Worm (Caenorhabditis elegans) whole organism, L4 larva: ENCODE data around the gene dhs-19.

Experiments
- F10B5.3 ChIP-seq: sonication (generic microtip); optimal IDR thresholded peaks from 2 replicates; lab custom pipeline; 2016; ENCODE audit warnings: mild to moderate bottlenecking, missing genetic modification characterization, missing compliant biosample characterization
- F37D6.2 ChIP-seq: sonication (generic microtip); optimal IDR thresholded peaks from 2 replicates; lab custom pipeline; 2016; ENCODE audit warnings: mild to moderate bottlenecking, missing genetic modification characterization, missing compliant biosample characterization
- T26A8.4 ChIP-seq: fragments of 200-800 bp; sonication (Bioruptor generic); IDR thresholded peaks from 2 replicates; pipeline ENCODE4 v1.3.6; 2022; ENCODE audit warnings: missing genetic modification characterization, missing compliant biosample characterization
- Y48G9A.11 ChIP-seq: fragments of 200-800 bp; sonication (Bioruptor generic); IDR thresholded peaks from 2 replicates; pipeline ENCODE4 v1.3.6; 2022; ENCODE audit warnings: missing genetic modification reagents, missing genetic modification characterization, missing compliant biosample characterization
- aha-1 ChIP-seq: fragments of 150-350 bp; peaks from one replicate; lab custom pipeline; 2014; ENCODE audit warnings: missing biosample characterization, missing genetic modification characterization
- ceh-20 ChIP-seq: fragments of 200-800 bp; sonication (Bioruptor generic); IDR thresholded peaks from 2 replicates; pipeline ENCODE4 v1.3.6; 2022; ENCODE audit warnings: missing genetic modification reagents, missing genetic modification characterization, missing compliant biosample characterization
- ceh-44 ChIP-seq: fragments of 200-800 bp; sonication (Bioruptor generic); IDR thresholded peaks from 2 replicates; pipeline ENCODE4 v1.3.6; 2022; ENCODE audit warnings: missing genetic modification reagents, missing genetic modification characterization, missing compliant biosample characterization
- ceh-62 ChIP-seq: sonication (generic microtip); optimal IDR thresholded peaks from 2 replicates; lab custom pipeline; 2017; ENCODE audit warnings: missing biosample characterization, missing genetic modification characterization
- cey-2 ChIP-seq: sonication (generic microtip); optimal IDR thresholded peaks from 3 replicates; lab custom pipeline; 2017; ENCODE audit warnings: missing genetic modification characterization, mild to moderate bottlenecking, missing compliant biosample characterization, antibody characterized with exemption, borderline replicate concordance; ENCODE audit not compliant: insufficient read depth
- ctbp-1 ChIP-seq: fragments of 200-800 bp; sonication (Bioruptor generic); IDR thresholded peaks from 2 replicates; pipeline ENCODE4 v1.3.6; 2022; ENCODE audit warnings: missing genetic modification reagents, missing genetic modification characterization, missing compliant biosample characterization
- daf-19 ChIP-seq: fragments of 200-800 bp; sonication (Bioruptor generic); conservative IDR thresholded peaks from 2 replicates; pipeline ENCODE4 v1.3.6; 2022; ENCODE audit warnings: missing genetic modification characterization, missing compliant biosample characterization
- daf-8 ChIP-seq: fragments of 200-800 bp; sonication (Bioruptor generic); IDR thresholded peaks from 2 replicates; pipeline ENCODE4 v1.3.6; 2022; ENCODE audit warnings: missing genetic modification characterization, missing compliant biosample characterization
- dmd-6 ChIP-seq: fragments of 200-800 bp; sonication (Bioruptor generic); IDR thresholded peaks from 2 replicates; pipeline ENCODE4 v1.3.6; 2022; ENCODE audit warnings: missing genetic modification reagents, missing genetic modification characterization, missing compliant biosample characterization
- dmd-9 ChIP-seq: fragments of 200-800 bp; sonication (Bioruptor generic); IDR thresholded peaks from 2 replicates; pipeline ENCODE4 v1.3.6; 2022; ENCODE audit warnings: missing genetic modification reagents, missing genetic modification characterization, missing compliant biosample characterization
- fos-1 ChIP-seq: fragments of 150-350 bp; optimal IDR thresholded peaks from 2 replicates; lab custom pipeline; 2014; ENCODE audit warnings: missing biosample characterization, missing genetic modification characterization
- hlh-11 ChIP-seq: fragments of 200-800 bp; sonication (Bioruptor generic); optimal IDR thresholded peaks from 2 replicates; lab custom pipeline; 2018; ENCODE audit warnings: mild to moderate bottlenecking, missing genetic modification characterization, missing compliant biosample characterization
- hlh-30 ChIP-seq: sonication (generic microtip); optimal IDR thresholded peaks from 2 replicates; lab custom pipeline; 2017; ENCODE audit warnings: antibody characterized with exemption, mild to moderate bottlenecking, missing genetic modification characterization, missing compliant biosample characterization; ENCODE audit not compliant: insufficient read depth
- hmg-1.1 ChIP-seq: fragments of 200-800 bp; sonication (Bioruptor generic); IDR thresholded peaks from 2 replicates; pipeline ENCODE4 v1.3.6; 2022; ENCODE audit warnings: missing genetic modification reagents, missing genetic modification characterization, missing compliant biosample characterization
- jun-1 ChIP-seq: fragments of 150-350 bp; optimal IDR thresholded peaks from 2 replicates; lab custom pipeline; 2014; ENCODE audit warnings: missing biosample characterization, missing genetic modification reagents, missing genetic modification characterization
- lin-1 ChIP-seq: fragments of 200-800 bp; sonication (Bioruptor generic); IDR thresholded peaks from 2 replicates; pipeline ENCODE4 v1.3.6; 2022; ENCODE audit warnings: missing genetic modification reagents, missing genetic modification characterization, missing compliant biosample characterization
- lin-13 ChIP-seq: fragments of 150-350 bp; optimal IDR thresholded peaks from 2 replicates; lab custom pipeline; 2014; ENCODE audit warnings: missing biosample characterization, missing genetic modification reagents, missing genetic modification characterization
- lin-29 ChIP-seq: fragments of 200-800 bp; sonication (Bioruptor generic); IDR thresholded peaks from 2 replicates; pipeline ENCODE4 v1.3.6; 2022; ENCODE audit warnings: missing genetic modification reagents, missing genetic modification characterization, missing compliant biosample characterization
- lin-38 ChIP-seq: fragments of 200-800 bp; sonication (Bioruptor generic); IDR thresholded peaks from 2 replicates; pipeline ENCODE4 v1.3.6; 2022; ENCODE audit warnings: missing genetic modification reagents, missing genetic modification characterization, missing compliant biosample characterization
- lsy-2 ChIP-seq, 2 experiments: fragments of 150-350 bp in 1 of 2; sonication (generic microtip) in 1 of 2; optimal IDR thresholded peaks; 2 replicates each; lab custom pipeline; 2014 to 2017; ENCODE audit warnings: missing biosample characterization in 2 of 2, missing genetic modification characterization in 2 of 2
- mdl-1 ChIP-seq, 2 experiments: fragments of 150-350 bp in 1 of 2; sonication (generic microtip) in 1 of 2; optimal IDR thresholded peaks; 2 replicates each; lab custom pipeline; 2014 to 2017; ENCODE audit warnings: missing biosample characterization in 2 of 2, missing genetic modification characterization in 2 of 2
- mep-1 ChIP-seq: fragments of 150-350 bp; sonication (generic microtip); optimal IDR thresholded peaks from 3 replicates; lab custom pipeline; 2014; ENCODE audit warnings: missing biosample characterization, missing genetic modification characterization
- mes-2 ChIP-seq: sonication (generic microtip); optimal IDR thresholded peaks from 2 replicates; lab custom pipeline; 2016; ENCODE audit warnings: missing genotype, mild to moderate bottlenecking, missing genetic modification characterization, missing compliant biosample characterization; ENCODE audit not compliant: poor library complexity, severe bottlenecking
- nhr-102 ChIP-seq: sonication (generic microtip); optimal IDR thresholded peaks from 2 replicates; lab custom pipeline; 2016; ENCODE audit warnings: mild to moderate bottlenecking, missing genetic modification characterization, moderate library complexity, missing compliant biosample characterization
- nhr-25 ChIP-seq: sonication (generic microtip); optimal IDR thresholded peaks from 2 replicates; lab custom pipeline; 2017; ENCODE audit warnings: missing genetic modification characterization, mild to moderate bottlenecking, missing compliant biosample characterization, antibody characterized with exemption, moderate library complexity, borderline replicate concordance; ENCODE audit not compliant: insufficient read depth
- nhr-28 ChIP-seq: fragments of 150-350 bp; optimal IDR thresholded peaks from 2 replicates; lab custom pipeline; 2014; ENCODE audit warnings: missing biosample characterization, missing genetic modification characterization
- nhr-42 ChIP-seq: fragments of 200-800 bp; sonication (Bioruptor generic); IDR thresholded peaks from 2 replicates; pipeline ENCODE4 v1.3.6; 2022; ENCODE audit warnings: missing genetic modification characterization, missing compliant biosample characterization
- pha-4 ChIP-seq, 2 experiments: fragments of 150-350 bp in 1 of 2; fragments of 200-800 bp in 1 of 2; sonication (Bioruptor generic) in 1 of 2; IDR thresholded peaks in 1 of 2; optimal IDR thresholded peaks in 1 of 2; 2 replicates each; pipeline versions ENCODE4 v1.3.6 to Lab custom; 2014 to 2022; ENCODE audit warnings: missing genetic modification characterization in 2 of 2, missing genetic modification reagents in 2 of 2, missing biosample characterization in 1 of 2, missing compliant biosample characterization in 1 of 2
- pqm-1 ChIP-seq: sonication (generic microtip); optimal IDR thresholded peaks from 2 replicates; lab custom pipeline; 2017; ENCODE audit warnings: missing biosample characterization, missing genetic modification characterization
- rbr-2 ChIP-seq: sonication (generic microtip); optimal IDR thresholded peaks from 2 replicates; lab custom pipeline; 2016; ENCODE audit warnings: missing genotype, missing genetic modification characterization, missing compliant biosample characterization
- skn-1 ChIP-seq: fragments of 150-350 bp; optimal IDR thresholded peaks from 2 replicates; lab custom pipeline; 2014; ENCODE audit warnings: missing biosample characterization, missing genetic modification characterization
- spr-1 ChIP-seq: sonication (generic microtip); optimal IDR thresholded peaks from 2 replicates; lab custom pipeline; 2016; ENCODE audit warnings: mild to moderate bottlenecking, missing genetic modification characterization, missing compliant biosample characterization
- unc-62 ChIP-seq, 3 experiments: fragments of 150-350 bp in 1 of 3; sonication (generic microtip); optimal IDR thresholded peaks in 2 of 3; peaks in 1 of 3; 1 replicate in 1 of 3; 2 replicates in 2 of 3; lab custom pipeline; 2014 to 2017; ENCODE audit warnings: missing biosample characterization in 3 of 3, missing genetic modification characterization in 3 of 3, missing genetic modification reagents in 3 of 3, missing genotype in 1 of 3
- zag-1 ChIP-seq: fragments of 150-350 bp; optimal IDR thresholded peaks from 2 replicates; lab custom pipeline; 2014; ENCODE audit warnings: missing biosample characterization, missing genetic modification characterization
- zip-2 ChIP-seq: fragments of 150-350 bp; optimal IDR thresholded peaks from 2 replicates; lab custom pipeline; 2014; ENCODE audit warnings: missing biosample characterization, missing genetic modification characterization

Gene dhs-19

DNA sequence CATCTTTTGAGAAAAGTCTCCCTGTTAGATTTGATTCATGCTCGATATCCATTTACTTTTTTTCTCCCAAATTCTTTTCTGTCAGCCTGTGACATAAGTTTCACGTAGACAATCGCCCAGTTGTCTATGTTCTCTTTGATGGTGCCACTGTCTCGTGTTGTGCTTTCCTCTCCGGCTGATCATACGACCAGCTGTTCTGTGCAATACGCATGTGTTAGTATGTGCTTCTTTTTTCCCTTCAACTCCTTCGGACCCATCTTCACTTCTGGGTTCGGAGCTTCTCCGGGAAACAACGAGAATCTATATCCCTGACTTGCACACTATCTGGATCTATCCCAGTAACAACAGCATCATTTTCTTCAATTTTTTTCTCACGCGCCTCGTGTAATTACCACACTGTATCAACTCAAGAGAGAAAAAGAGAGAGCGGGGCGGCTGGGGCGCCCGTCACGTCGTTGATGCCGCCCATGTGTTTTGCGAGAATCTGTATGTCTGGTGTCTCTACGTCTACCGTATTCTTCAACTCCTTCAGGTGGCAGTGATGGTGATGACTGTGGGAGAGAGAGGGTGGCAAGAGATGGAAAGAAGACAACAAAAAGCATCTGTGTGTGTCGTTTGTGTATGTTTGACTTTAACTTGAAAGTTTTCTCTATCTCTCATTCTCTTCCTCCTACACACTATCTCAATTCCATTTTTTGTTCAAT, 41.7 kb upstream of the dhs-19 start (continued):
- TF ChIP-seq nhr-102 (tag; lab: Kevin White, UChicago) (peak; percentile 49), lin-13 (GFP tag; lab: Kevin White, UChicago) (peak; percentile 30), unc-62 (GFP tag; optimal IDR thresholded peaks at IDR 0.05 in 1 of 2; lab: Kevin White, UChicago) (peak in 1 of 2 experiments; percentile 98), unc-62 (tag; optimal IDR thresholded peaks at IDR 0.05; lab: Kevin White, UChicago) (no peak), jun-1 (tag; lab: Kevin White, UChicago) (peak; percentile 61), Y48G9A.11 (GFP tag; lab: Robert Waterston, UW) (no peak), ctbp-1 (GFP tag; lab: Robert Waterston, UW) (peak; percentile 43; the same call in 1 of the 2 replicates), F37D6.2 (tag; lab: Kevin White, UChicago) (no peak), cey-2 (peak; percentile 4), zip-2 (no peak), zag-1 (tag; lab: Kevin White, UChicago) (no peak), mes-2 (tag; lab: Kevin White, UChicago) (peak; percentile 63), ceh-44 (GFP tag; lab: Robert Waterston, UW) (no peak)

DNA sequence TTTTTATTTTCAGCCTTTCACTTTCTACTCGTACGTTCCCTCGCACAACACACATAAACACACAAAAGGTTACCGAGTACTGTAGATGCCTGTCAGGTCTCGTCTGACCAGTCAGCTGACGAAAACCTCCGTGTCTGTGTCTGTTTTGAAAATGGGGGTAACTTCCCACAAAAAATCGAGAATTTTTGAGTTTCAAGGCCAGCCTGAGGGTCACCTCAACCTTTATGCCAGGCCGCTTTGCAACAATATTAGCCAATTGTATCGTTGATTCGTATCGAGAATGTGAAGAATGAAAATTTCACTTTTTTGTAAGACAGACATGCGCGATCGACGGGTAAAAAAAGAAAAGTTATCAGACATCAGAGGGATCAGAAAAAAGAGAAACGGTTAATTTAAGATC, 40.8 kb upstream of the dhs-19 start:
- TF ChIP-seq aha-1, result no peak
- 0 out of 2 replicates have a peak, but pooled peaks have one; percentile 10 for TF ChIP-seq ceh-20 (GFP tag; lab: Robert Waterston, UW)
- TF ChIP-seq T26A8.4, result no peak
- peak; percentile 3 for TF ChIP-seq mes-2 (tag; lab: Kevin White, UChicago)
- TF ChIP-seq dmd-6, result peak; percentile 31
- peak; percentile 82 for TF ChIP-seq hlh-30 (tag; lab: Kevin White, UChicago)
- TF ChIP-seq daf-19 (GFP tag; lab: Robert Waterston, UW), result no peak
- no peak for TF ChIP-seq ceh-62
- TF ChIP-seq hmg-1.1 (GFP tag; lab: Robert Waterston, UW), result no peak
- TF ChIP-seq unc-62 (GFP tag; optimal IDR thresholded peaks at IDR 0.05 in 1 of 2; lab: Kevin White, UChicago), result peak in 1 of 2 experiments; percentile 48
- no peak for TF ChIP-seq unc-62 (tag; optimal IDR thresholded peaks at IDR 0.05; lab: Kevin White, UChicago)
- no peak for TF ChIP-seq pqm-1 (tag; lab: Kevin White, UChicago)
- TF ChIP-seq mep-1 (tag; lab: Kevin White, UChicago), result peak; percentile 50
- no peak for TF ChIP-seq skn-1 (tag; lab: Kevin White, UChicago)
- TF ChIP-seq fos-1 (tag; lab: Kevin White, UChicago), result no peak
- TF ChIP-seq lin-1, result no peak
- peak; percentile 51 for TF ChIP-seq nhr-28
- peak; percentile 14 to 59 for TF ChIP-seq lsy-2 (tag; optimal IDR thresholded peaks at IDR 0.05; lab: Kevin White, UChicago)
- 0 out of 2 replicates have a peak, but pooled peaks have one; percentile 27 for TF ChIP-seq lin-38 (GFP tag; lab: Robert Waterston, UW)
- no peak for TF ChIP-seq spr-1 (tag; lab: Kevin White, UChicago)
- peak; percentile 38 for TF ChIP-seq hlh-11
- no peak for TF ChIP-seq daf-8 (GFP tag; lab: Robert Waterston, UW)
- peak; percentile 50; the same call in 1 of the 2 replicates for TF ChIP-seq lin-29 (GFP tag; lab: Robert Waterston, UW)
- TF ChIP-seq dmd-9 (GFP tag; lab: Robert Waterston, UW), result no peak
- TF ChIP-seq mdl-1 (tag; optimal IDR thresholded peaks at IDR 0.05; lab: Kevin White, UChicago), result peak in 1 of 2 experiments; percentile 7
- peak; percentile 87 for TF ChIP-seq nhr-25 (tag; lab: Kevin White, UChicago)

DNA sequence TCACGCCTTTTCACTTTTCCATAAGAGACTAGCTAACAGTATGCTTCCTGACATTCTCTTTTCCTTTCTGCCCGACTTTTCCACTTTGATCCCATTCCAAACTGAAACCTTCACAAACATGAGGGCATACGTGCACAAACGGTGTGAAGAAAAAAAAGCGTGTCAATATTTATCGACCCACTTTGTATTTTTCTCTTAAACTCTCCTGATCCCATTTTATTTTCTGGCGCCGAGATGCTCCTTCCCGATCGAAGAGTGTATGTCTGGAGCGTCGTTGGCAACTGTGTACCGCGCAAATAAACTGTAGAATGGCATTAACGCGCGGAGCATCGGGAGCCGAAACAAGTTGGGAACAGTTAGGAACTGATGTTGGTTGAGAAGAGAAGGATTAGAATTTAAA, 39.3 kb upstream of the dhs-19 start:
- TF ChIP-seq pha-4 (GFP tag; IDR thresholded peaks at IDR 0.05; lab: Robert Waterston, UW) (no peak), pha-4 (tag; optimal IDR thresholded peaks at IDR 0.05; lab: Kevin White, UChicago) (peak; percentile 71), skn-1 (tag; lab: Kevin White, UChicago) (no peak), aha-1 (peak; percentile 64), F10B5.3 (tag; lab: Kevin White, UChicago) (no peak), nhr-42 (GFP tag; lab: Robert Waterston, UW) (no peak), zag-1 (tag; lab: Kevin White, UChicago) (no peak), cey-2 (no peak), rbr-2 (tag; lab: Kevin White, UChicago) (no peak), lsy-2 (tag; optimal IDR thresholded peaks at IDR 0.05; lab: Kevin White, UChicago) (no peak)
